In genomic region chrV:3582086-3582485, ce11 we compare ENCODE assay signal across 2 worm cellular contexts.
TF ChIP-seq lines count a peak whose summit lies in the region.

No protein-coding gene starts in this region.

TF ChIP-seq in whole organism, L4 larva, 104 proteins besides CTCF, POLR2A, EP300 and RAD21 (continued from another document):
- TF ChIP-seq ZK337.2 (GFP tag; IDR thresholded peaks at IDR 0.05; lab: Robert Waterston, UW), result 0 out of 2 replicates have a peak, but pooled peaks have one; percentile 16
- peak; percentile 8 for TF ChIP-seq dve-1 (tag; optimal IDR thresholded peaks at IDR 0.05; lab: Kevin White, UChicago; ENCODE audit: insufficient read depth)
- no peak for TF ChIP-seq daf-19 (GFP tag; conservative IDR thresholded peaks at IDR 0.05; lab: Robert Waterston, UW)
- TF ChIP-seq lsy-2 (tag; optimal IDR thresholded peaks at IDR 0.05; lab: Kevin White, UChicago), result peak in 1 of 2 experiments; percentile 35
- no peak for TF ChIP-seq jun-1 (tag; optimal IDR thresholded peaks at IDR 0.05; lab: Kevin White, UChicago)
- TF ChIP-seq tra-1 (GFP tag; IDR thresholded peaks at IDR 0.05; lab: Robert Waterston, UW), result peak; percentile 47; the same call in 1 of the 2 replicates
- peak; percentile 55 to 60; a peak in 1 of 4 replicates for TF ChIP-seq madf-5 (GFP tag; IDR thresholded peaks at IDR 0.05; lab: Robert Waterston, UW)
- peak; percentile 62 for TF ChIP-seq F49E8.2 (tag; optimal IDR thresholded peaks at IDR 0.05; lab: Kevin White, UChicago; ENCODE audit: borderline replicate concordance)
- no peak for TF ChIP-seq nhr-76 (tag; optimal IDR thresholded peaks at IDR 0.05; lab: Kevin White, UChicago)
- TF ChIP-seq hif-1 (tag; optimal IDR thresholded peaks at IDR 0.05; lab: Kevin White, UChicago), result no peak
- TF ChIP-seq madf-9 (GFP tag; conservative IDR thresholded peaks at IDR 0.05; lab: Robert Waterston, UW), result 0 out of 2 replicates have a peak, but pooled peaks have one; percentile 4
- peak; percentile 70; the same call in 1 of the 2 replicates for TF ChIP-seq lin-38 (GFP tag; IDR thresholded peaks at IDR 0.05; lab: Robert Waterston, UW)
- TF ChIP-seq rbr-2 (tag; optimal IDR thresholded peaks at IDR 0.05; lab: Kevin White, UChicago), result no peak
- peak; percentile 75; the same call in 1 of the 2 replicates for TF ChIP-seq pha-4 (GFP tag; IDR thresholded peaks at IDR 0.05; lab: Robert Waterston, UW)
- TF ChIP-seq pha-4 (tag; optimal IDR thresholded peaks at IDR 0.05; lab: Kevin White, UChicago), result no peak
- peak; percentile 1 for TF ChIP-seq nhr-102 (tag; optimal IDR thresholded peaks at IDR 0.05; lab: Kevin White, UChicago)
- TF ChIP-seq duxl-1 (tag; optimal IDR thresholded peaks at IDR 0.05; lab: Kevin White, UChicago; ENCODE audit: poor library complexity), result peak; percentile 25
- TF ChIP-seq arid-1 (GFP tag; conservative IDR thresholded peaks at IDR 0.05; lab: Robert Waterston, UW), result peak; percentile 68; the same call in 1 of the 2 replicates
TF ChIP-seq in whole organism, L4 larva: peak in this region for 26.

TF ChIP-seq in whole organism, young adult, 124 proteins besides CTCF, POLR2A, EP300 and RAD21 (continued from another document):
- TF ChIP-seq snpc-3.4 (tag; optimal IDR thresholded peaks at IDR 0.05; lab: Kevin White, UChicago) (peak; percentile 62), F33H1.4 (GFP tag; IDR thresholded peaks at IDR 0.05; lab: Robert Waterston, UW) (0 out of 2 replicates have a peak, but pooled peaks have one; percentile 13)
